Fruit fly (Drosophila melanogaster): ENCODE measurements around the gene CG7840.

Gene CG7840

dm6 chr2L:8311091-8311490 lies 5.7 kb downstream of the CG7840 start, which contains the start of the genes CG7810 and CG7806 (continued):
- TF ChIP-seq CG1602 (GFP tag; optimal IDR thresholded peaks at IDR 0.05): peak; percentile 88
- peak; percentile 72 for TF ChIP-seq CG1603 (tag; optimal IDR thresholded peaks at IDR 0.05)
- peak; percentile 60 for TF ChIP-seq CG6654 (GFP tag; optimal IDR thresholded peaks at IDR 0.05)
- no peak for TF ChIP-seq CG12769 (tag; optimal IDR thresholded peaks at IDR 0.05)
- TF ChIP-seq amos (GFP tag; IDR thresholded peaks at IDR 0.05; ENCODE audit: partially characterized antibody): no peak
- TF ChIP-seq mld (GFP tag; IDR thresholded peaks at IDR 0.05; ENCODE audit: partially characterized antibody): no peak
- TF ChIP-seq Hmr (GFP tag; optimal IDR thresholded peaks at IDR 0.05): no peak
- TF ChIP-seq crp (GFP tag; optimal IDR thresholded peaks at IDR 0.05): peak in 1 of 2 experiments; percentile 64
- peak; percentile 78 for TF ChIP-seq CG3065 (GFP tag; optimal IDR thresholded peaks at IDR 0.05)
- TF ChIP-seq maf-S (GFP tag; optimal IDR thresholded peaks at IDR 0.05): peak; percentile 88
- no peak for TF ChIP-seq odd (GFP tag; optimal IDR thresholded peaks at IDR 0.05)
- TF ChIP-seq CG7839 (tag; optimal IDR thresholded peaks at IDR 0.05): peak; percentile 90
- TF ChIP-seq CG6683 (GFP tag; optimal IDR thresholded peaks at IDR 0.05): peak; percentile 63
- TF ChIP-seq Bteb2 (GFP tag; optimal IDR thresholded peaks at IDR 0.05): peak; percentile 93
- peak; percentile 86 for TF ChIP-seq Mad (GFP tag; optimal IDR thresholded peaks at IDR 0.05)
- peak; percentile 90 for TF ChIP-seq stwl (tag; optimal IDR thresholded peaks at IDR 0.05)
- TF ChIP-seq fru (optimal IDR thresholded peaks at IDR 0.05): no peak
- peak; percentile 28 for TF ChIP-seq HmgD (GFP tag; optimal IDR thresholded peaks at IDR 0.05)
- peak; percentile 48 for TF ChIP-seq Dref (GFP tag; IDR thresholded peaks at IDR 0.05)
- peak; percentile 74 for TF ChIP-seq twi (tag; optimal IDR thresholded peaks at IDR 0.05)
- peak; percentile 77 for TF ChIP-seq Rx (GFP tag; IDR thresholded peaks at IDR 0.05)
- peak; percentile 87 for TF ChIP-seq CG2202 (tag; optimal IDR thresholded peaks at IDR 0.05)
- TF ChIP-seq CG2889 (GFP tag; IDR thresholded peaks at IDR 0.05): peak; percentile 85
- TF ChIP-seq CG31365 (tag; optimal IDR thresholded peaks at IDR 0.05): peak; percentile 59
- TF ChIP-seq pnt (GFP tag; optimal IDR thresholded peaks at IDR 0.05): peak; percentile 79
- TF ChIP-seq CG15073 (GFP tag; optimal IDR thresholded peaks at IDR 0.05): no peak
- peak; percentile 55 to 93 for TF ChIP-seq bsh (GFP tag; optimal IDR thresholded peaks at IDR 0.05)
- peak; percentile 89 for TF ChIP-seq ranshi (GFP tag; IDR thresholded peaks at IDR 0.05)
- TF ChIP-seq CG33213 (GFP tag; optimal IDR thresholded peaks at IDR 0.05): peak; percentile 72
- TF ChIP-seq CG7745 (tag; optimal IDR thresholded peaks at IDR 0.05): peak; percentile 39
- peak; percentile 88 for TF ChIP-seq CG10979 (tag; optimal IDR thresholded peaks at IDR 0.05)
- peak; percentile 84 for TF ChIP-seq CG33557 (GFP tag; optimal IDR thresholded peaks at IDR 0.05)
- TF ChIP-seq CG6175 (GFP tag; IDR thresholded peaks at IDR 0.05): no peak
- TF ChIP-seq CG3726 (GFP tag; IDR thresholded peaks at IDR 0.05): peak; percentile 70; the same call in 2 of the 3 replicates
- 0 out of 3 replicates have a peak, but pooled peaks have one; percentile 5 for TF ChIP-seq CG6791 (GFP tag; IDR thresholded peaks at IDR 0.05; ENCODE audit: partially characterized antibody)
- TF ChIP-seq bbx (GFP tag; IDR thresholded peaks at IDR 0.05; ENCODE audit: partially characterized antibody): no peak

dm6 chr2L:8311741-8312140 lies 6.4 kb downstream of the CG7840 start:
- TF ChIP-seq lov (optimal IDR thresholded peaks at IDR 0.05) (no peak), lov (GFP tag; IDR thresholded peaks at IDR 0.05) (0 out of 3 replicates have a peak, but pooled peaks have one; percentile 21), gcm (GFP tag; optimal IDR thresholded peaks at IDR 0.05) (peak; percentile 79), CG6272 (GFP tag; IDR thresholded peaks at IDR 0.05) (0 out of 2 replicates have a peak, but pooled peaks have one; percentile 7), CG7963 (GFP tag; IDR thresholded peaks at IDR 0.05; ENCODE audit: partially characterized antibody) (0 out of 3 replicates have a peak, but pooled peaks have one; percentile 17), Fer2 (tag; optimal IDR thresholded peaks at IDR 0.05) (no peak)

Measured in whole organism, embryonic.